Worm (Caenorhabditis elegans): ENCODE data around the gene C25E10.7.

- TF ChIP-seq let-526 (GFP tag; IDR thresholded peaks at IDR 0.05) (no peak), hmg-1.2 (GFP tag; IDR thresholded peaks at IDR 0.05) (no peak), tbp1 (GFP tag; optimal IDR thresholded peaks at IDR 0.05) (no peak), ceh-40 (GFP tag; IDR thresholded peaks at IDR 0.05) (no peak), sptf-2 (GFP tag; optimal IDR thresholded peaks at IDR 0.05) (no peak), snpc-3.4 (tag; optimal IDR thresholded peaks at IDR 0.05) (no peak), aptf-3 (GFP tag; IDR thresholded peaks at IDR 0.05) (no peak), lin-35 (GFP tag; optimal IDR thresholded peaks at IDR 0.05) (no peak), rpc-1 (optimal IDR thresholded peaks at IDR 0.05) (no peak), rpc-1 (tag; optimal IDR thresholded peaks at IDR 0.05) (no peak), snpc-4 (GFP tag; optimal IDR thresholded peaks at IDR 0.05) (no peak), snpc-4 (tag; optimal IDR thresholded peaks at IDR 0.05) (no peak), nfya-1 (tag; optimal IDR thresholded peaks at IDR 0.05; ENCODE audit: borderline replicate concordance, insufficient read depth) (no peak)
Observed at ce11 chrV:9067678-9068077, 16.7 kb upstream of the C25E10.7 start, which contains the start of gene fip-2.
